Worm (Caenorhabditis elegans): Measurements from ENCODE around the gene srd-67.

- TF ChIP-seq madf-9 (GFP tag; conservative IDR thresholded peaks at IDR 0.05), result no peak
- no peak for TF ChIP-seq daf-19 (GFP tag; conservative IDR thresholded peaks at IDR 0.05)
- no peak for TF ChIP-seq nhr-41 (GFP tag; IDR thresholded peaks at IDR 0.05)
- TF ChIP-seq nhr-102 (tag; optimal IDR thresholded peaks at IDR 0.05), result no peak
- TF ChIP-seq nhr-6 (tag; optimal IDR thresholded peaks at IDR 0.05), result no peak
- no peak for TF ChIP-seq ama-1 (optimal IDR thresholded peaks at IDR 0.05)
- TF ChIP-seq cey-2 (tag; optimal IDR thresholded peaks at IDR 0.05; ENCODE audit: borderline replicate concordance, insufficient read depth), result no peak
- TF ChIP-seq Y105C5A.15 (GFP tag; IDR thresholded peaks at IDR 0.05), result no peak
Observed at ce11 chrIII:2272075-2272474, 26.4 kb upstream of the srd-67 start, which contains the start of gene fbxa-48.

Data from whole organism, L4 larva.